Fruit fly (Drosophila melanogaster): ENCODE data around the gene Dr.

DNA sequence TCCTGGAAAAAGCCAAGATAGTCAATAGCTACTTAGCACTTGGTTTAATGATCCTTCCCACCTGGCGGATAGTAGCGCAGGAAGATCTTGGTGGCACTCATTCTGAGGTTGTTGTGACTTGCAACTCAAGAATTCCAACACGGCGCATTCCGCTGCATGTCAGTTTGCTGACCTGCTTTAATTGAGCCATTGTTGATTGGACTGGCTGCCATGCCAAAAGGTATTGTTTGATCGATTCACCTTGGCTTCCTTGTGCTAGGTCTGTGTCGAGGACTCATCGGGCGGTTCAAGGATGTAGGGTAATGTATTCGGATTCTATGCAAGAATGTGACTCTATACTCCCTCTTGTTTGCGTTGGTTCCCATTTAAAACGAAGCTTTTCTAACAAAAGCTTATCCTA, 44.6 kb downstream of the Dr start, which contains the start of gene CG7568:
- TF ChIP-seq Hr96 (GFP tag; optimal IDR thresholded peaks at IDR 0.05) (no peak), cic (GFP tag; optimal IDR thresholded peaks at IDR 0.05) (no peak), ovo (GFP tag; optimal IDR thresholded peaks at IDR 0.05) (no peak), kay (GFP tag; ENCODE audit: borderline replicate concordance) (no peak), bab1 (GFP tag; optimal IDR thresholded peaks at IDR 0.05) (no peak), toe (GFP tag; optimal IDR thresholded peaks at IDR 0.05) (no peak), CG11617 (GFP tag; optimal IDR thresholded peaks at IDR 0.05) (no peak)

All from whole organism, adult.